Worm (Caenorhabditis elegans): ENCODE data around the gene K09C8.9.

DNA sequence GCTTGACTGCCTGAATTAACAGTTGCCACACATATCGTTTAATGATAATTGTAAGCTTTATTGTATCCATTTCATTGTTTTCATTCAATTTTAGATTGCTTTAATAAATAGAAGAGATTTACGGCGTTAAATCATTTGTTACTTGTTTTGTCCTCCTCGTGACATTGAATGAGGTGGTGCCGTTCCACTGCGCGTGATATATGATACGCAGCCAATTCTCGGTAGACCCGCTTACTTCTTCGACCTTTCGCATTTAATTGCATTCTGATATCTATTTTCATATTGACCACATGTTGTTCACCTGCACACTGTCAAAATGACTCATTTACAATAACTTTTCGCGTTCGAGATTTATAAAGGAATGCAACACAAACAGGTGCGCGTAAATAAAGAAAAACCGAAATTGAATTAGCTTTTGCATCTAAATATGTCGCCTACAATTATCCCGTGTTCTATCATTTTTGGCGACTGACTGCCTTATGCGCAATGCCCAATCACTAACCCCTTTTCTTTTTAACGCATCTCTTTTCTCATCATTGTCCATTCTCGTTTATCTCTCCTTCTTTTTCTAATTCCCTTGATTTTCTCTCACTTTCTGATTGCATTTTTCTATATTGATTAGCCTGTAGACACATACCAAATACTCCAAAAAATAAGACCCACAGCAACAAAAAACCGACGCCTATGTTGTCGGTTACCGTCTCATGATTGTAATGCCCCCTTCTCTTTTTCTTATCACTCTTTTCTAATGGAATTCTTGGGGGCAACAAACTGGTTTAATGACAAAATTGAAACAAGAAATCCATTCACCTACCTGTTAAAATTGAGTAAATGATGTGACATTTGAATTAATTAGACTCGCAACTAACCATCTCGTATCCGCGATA lies 47.0 kb upstream of the K09C8.9 start:
- TF ChIP-seq elt-3 (tag; optimal IDR thresholded peaks at IDR 0.05) (peak in 4 of 6 experiments; percentile 45 to 84 (median 74)), swsn-7 (tag; optimal IDR thresholded peaks at IDR 0.05) (no peak), ama-1 (optimal IDR thresholded peaks at IDR 0.05) (no peak), nhr-237 (tag; optimal IDR thresholded peaks at IDR 0.05) (no peak), unc-62 (GFP tag; optimal IDR thresholded peaks at IDR 0.05) (no peak), jun-1 (tag; optimal IDR thresholded peaks at IDR 0.05) (no peak), nhr-47 (tag; optimal IDR thresholded peaks at IDR 0.05) (no peak), nhr-85 (tag) (peak; percentile 91)

All from whole organism, L1 larva.